Worm (Caenorhabditis elegans) whole organism, midembryonic: Measurements from ENCODE around the gene srz-16.

Experiments used
- T22C8.4 ChIP-seq: fragments of 200-800 bp; sonication (Bioruptor generic); IDR thresholded peaks from 2 replicates; pipeline ENCODE4 v1.3.6; 2022; ENCODE audit warnings: missing genetic modification characterization, missing compliant biosample characterization
- cog-1 ChIP-seq: sonication (generic microtip); optimal IDR thresholded peaks from 2 replicates; lab custom pipeline; 2016; ENCODE audit warnings: missing genetic modification characterization, missing compliant biosample characterization
- flt-1 ChIP-seq: fragments of 200-800 bp; sonication (Bioruptor generic); IDR thresholded peaks from 2 replicates; pipeline ENCODE4 v1.3.6; 2022; ENCODE audit warnings: missing genetic modification characterization, missing compliant biosample characterization
- klf-2 ChIP-seq: fragments of 200-800 bp; sonication (Bioruptor generic); conservative IDR thresholded peaks from 2 replicates; pipeline ENCODE4 v1.3.6; 2022; ENCODE audit warnings: missing genetic modification reagents, missing genetic modification characterization, missing compliant biosample characterization
- med-1 ChIP-seq: sonication (generic microtip); optimal IDR thresholded peaks from 2 replicates; lab custom pipeline; 2017; ENCODE audit warnings: missing genetic modification characterization, mild to moderate bottlenecking, missing compliant biosample characterization, antibody characterized with exemption, missing genetic modification reagents; ENCODE audit not compliant: insufficient read depth
- ref-1 ChIP-seq: fragments of 200-800 bp; sonication (Bioruptor generic); conservative IDR thresholded peaks from 2 replicates; pipeline ENCODE4 v1.3.6; 2022; ENCODE audit warnings: missing genetic modification reagents, missing genetic modification characterization, missing compliant biosample characterization
- tab-1 ChIP-seq: fragments of 200-800 bp; sonication (Bioruptor generic); IDR thresholded peaks from 2 replicates; pipeline ENCODE4 v1.3.6; 2022; ENCODE audit warnings: missing genetic modification characterization, missing compliant biosample characterization
- ztf-23 ChIP-seq: fragments of 200-800 bp; sonication (Bioruptor generic); IDR thresholded peaks from 2 replicates; pipeline ENCODE4 v1.3.6; 2022; ENCODE audit warnings: missing genetic modification reagents, missing genetic modification characterization, missing compliant biosample characterization
- ztf-29 ChIP-seq: fragments of 200-800 bp; sonication (Bioruptor generic); IDR thresholded peaks from 2 replicates; pipeline ENCODE4 v1.3.6; 2022; ENCODE audit warnings: missing genetic modification reagents, missing genetic modification characterization, missing compliant biosample characterization

Gene srz-16

DNA sequence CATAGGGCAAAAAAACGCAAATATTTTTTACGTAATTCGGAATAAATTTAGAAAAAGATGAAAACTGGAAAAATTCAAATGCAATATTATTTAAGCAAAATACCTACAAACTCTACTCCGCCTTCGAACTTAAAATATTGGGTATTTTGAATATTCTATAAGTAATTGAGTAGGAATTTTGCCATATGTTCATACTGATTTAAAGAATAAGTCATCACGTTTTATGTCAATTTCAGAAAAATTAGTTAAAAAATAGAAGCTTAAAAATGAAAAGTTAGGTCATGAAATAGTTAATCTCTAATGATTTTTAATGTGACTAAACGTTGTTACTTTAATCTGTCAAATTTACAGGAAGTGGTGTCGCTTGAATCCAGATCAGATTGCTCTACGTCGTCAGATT is 35.0 kb downstream of the srz-16 start, which contains the start of gene F19B2.7:
Gene F19B2.7 (plus strand): TSS at position 301 of the 400 bp plus-strand sequence.
- no peak for TF ChIP-seq tab-1 (GFP tag; lab: Robert Waterston, UW)
- no peak for TF ChIP-seq ztf-23
- no peak for TF ChIP-seq flt-1 (GFP tag; lab: Robert Waterston, UW)
- TF ChIP-seq klf-2 (GFP tag; lab: Robert Waterston, UW) = no peak
- TF ChIP-seq ztf-29 (GFP tag; lab: Robert Waterston, UW) = no peak
- no peak for TF ChIP-seq T22C8.4 (GFP tag; lab: Robert Waterston, UW)
- TF ChIP-seq ref-1 (GFP tag; lab: Robert Waterston, UW) = no peak
- TF ChIP-seq cog-1 (tag; lab: Kevin White, UChicago) = no peak

DNA sequence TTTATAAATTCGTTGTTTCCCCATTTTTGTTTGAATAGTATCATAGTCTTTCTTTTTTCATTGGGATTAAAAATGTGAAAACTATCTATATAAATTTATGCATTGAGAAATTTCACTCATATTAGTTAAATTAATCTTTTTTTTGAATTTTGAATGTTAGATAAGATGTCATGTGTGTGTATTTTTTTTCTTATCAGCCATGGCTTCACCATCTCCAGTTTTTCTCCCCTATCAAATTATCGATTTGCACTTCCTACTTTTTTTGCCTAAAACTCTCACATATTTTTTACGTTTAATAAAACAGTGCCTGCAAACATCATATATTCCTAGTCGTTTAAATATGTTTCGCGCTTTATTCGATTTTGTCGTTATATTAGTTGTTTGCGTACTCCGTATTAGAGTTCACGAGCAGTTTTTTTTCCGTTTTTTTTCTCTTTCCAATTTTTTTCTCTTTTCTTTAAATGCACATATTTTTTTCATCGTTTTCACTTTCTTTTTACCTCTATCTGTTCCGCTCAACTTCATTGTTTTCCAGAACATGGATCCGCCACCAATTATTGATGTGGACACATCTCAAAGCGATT is 38.7 kb downstream of the srz-16 start, which contains the start of gene Y113G7A.13:
Gene Y113G7A.13 (plus strand): TSS at position 534 of the 584 bp plus-strand sequence.
- TF ChIP-seq ztf-23 (no peak), ztf-29 (GFP tag; lab: Robert Waterston, UW) (no peak), med-1 (GFP tag; lab: Kevin White, UChicago) (no peak), cog-1 (tag; lab: Kevin White, UChicago) (no peak), ref-1 (GFP tag; lab: Robert Waterston, UW) (no peak), T22C8.4 (GFP tag; lab: Robert Waterston, UW) (no peak), tab-1 (GFP tag; lab: Robert Waterston, UW) (no peak), flt-1 (GFP tag; lab: Robert Waterston, UW) (no peak), klf-2 (GFP tag; lab: Robert Waterston, UW) (no peak)

DNA sequence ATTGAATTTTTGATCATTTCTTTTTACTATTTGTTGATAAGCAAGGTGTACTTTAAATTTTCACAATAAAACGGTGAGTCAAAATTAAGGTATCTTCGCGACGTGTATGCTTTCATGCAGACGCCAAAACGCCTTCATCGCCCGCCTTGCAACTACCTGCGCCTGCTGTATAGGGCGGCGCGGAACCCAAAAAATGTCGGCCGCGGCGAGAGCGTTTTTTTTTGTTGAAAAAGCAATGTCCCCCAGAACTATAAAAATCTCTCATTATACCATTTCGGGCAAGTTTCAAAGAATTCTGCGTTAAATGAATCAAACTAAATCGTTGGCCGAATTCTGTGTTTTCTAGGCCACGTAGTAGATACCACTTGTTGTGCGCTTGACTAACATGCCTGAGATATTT is 42.8 kb downstream of the srz-16 start:
- TF ChIP-seq ref-1 (GFP tag; lab: Robert Waterston, UW) = no peak
- no peak for TF ChIP-seq klf-2 (GFP tag; lab: Robert Waterston, UW)
- no peak for TF ChIP-seq ztf-23
- TF ChIP-seq T22C8.4 (GFP tag; lab: Robert Waterston, UW) = no peak
- TF ChIP-seq flt-1 (GFP tag; lab: Robert Waterston, UW) = no peak
- no peak for TF ChIP-seq med-1 (GFP tag; lab: Kevin White, UChicago)
- no peak for TF ChIP-seq cog-1 (tag; lab: Kevin White, UChicago)
- TF ChIP-seq ztf-29 (GFP tag; lab: Robert Waterston, UW) = no peak
- TF ChIP-seq tab-1 (GFP tag; lab: Robert Waterston, UW) = no peak

DNA sequence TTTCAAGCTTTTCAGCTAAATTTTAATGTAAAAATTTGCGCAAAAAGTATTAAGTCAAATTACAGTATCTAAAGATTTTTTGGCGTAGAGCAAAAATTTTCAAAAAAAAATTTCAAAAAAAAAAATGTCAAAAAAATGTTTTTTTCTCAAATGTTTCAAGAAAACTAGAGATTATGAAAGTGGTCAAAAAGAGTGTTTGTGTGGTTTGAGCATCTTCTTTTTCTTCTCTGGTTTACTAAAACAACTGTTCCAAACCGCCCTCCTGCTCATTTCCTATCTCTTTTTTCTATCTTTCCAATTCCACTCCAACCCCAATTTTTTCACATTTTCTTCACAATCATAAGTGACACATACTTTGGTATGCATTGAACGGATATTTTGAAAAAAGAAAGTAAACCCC is 44.2 kb downstream of the srz-16 start, which contains the start of gene Y113G7A.12:
Gene Y113G7A.12 (plus strand): TSS at position 301 of the 400 bp plus-strand sequence.
- no peak for TF ChIP-seq klf-2 (GFP tag; lab: Robert Waterston, UW)

DNA sequence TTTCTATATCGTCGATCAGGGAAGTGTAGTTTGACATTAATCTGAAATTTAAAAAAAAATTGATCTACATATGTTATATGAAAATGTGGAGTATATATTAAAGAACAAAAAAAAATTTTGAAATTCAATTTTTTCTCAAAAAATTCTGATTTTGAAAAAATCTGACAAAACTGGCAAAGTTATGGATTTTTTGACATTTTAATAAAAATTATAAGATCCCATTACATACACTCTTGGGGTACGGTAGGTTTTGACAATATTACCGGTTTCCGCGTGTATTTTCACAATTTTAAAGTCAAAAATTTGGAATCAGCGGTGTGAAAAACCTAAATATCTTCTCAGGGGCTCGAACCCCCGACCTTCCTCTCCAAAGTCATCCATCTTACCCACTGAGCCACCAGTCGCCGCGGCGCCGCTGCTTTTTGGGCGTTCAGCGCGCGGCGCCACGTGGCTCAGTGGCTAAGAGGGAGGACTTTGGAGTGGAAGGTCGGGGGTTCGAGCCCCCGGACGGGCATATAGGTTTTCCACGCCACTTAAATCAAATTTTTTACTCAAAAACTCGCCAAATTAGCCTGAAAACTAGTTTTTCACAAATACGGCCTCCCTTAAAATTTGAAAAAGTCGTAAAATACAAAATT is 48.0 kb downstream of the srz-16 start, which contains the start of gene Y113G7A.14:
Gene Y113G7A.14 (minus strand): TSS at position 51 of the 638 bp plus-strand sequence.
- TF ChIP-seq cog-1 (tag; lab: Kevin White, UChicago) (no peak), flt-1 (GFP tag; lab: Robert Waterston, UW) (no peak)

DNA sequence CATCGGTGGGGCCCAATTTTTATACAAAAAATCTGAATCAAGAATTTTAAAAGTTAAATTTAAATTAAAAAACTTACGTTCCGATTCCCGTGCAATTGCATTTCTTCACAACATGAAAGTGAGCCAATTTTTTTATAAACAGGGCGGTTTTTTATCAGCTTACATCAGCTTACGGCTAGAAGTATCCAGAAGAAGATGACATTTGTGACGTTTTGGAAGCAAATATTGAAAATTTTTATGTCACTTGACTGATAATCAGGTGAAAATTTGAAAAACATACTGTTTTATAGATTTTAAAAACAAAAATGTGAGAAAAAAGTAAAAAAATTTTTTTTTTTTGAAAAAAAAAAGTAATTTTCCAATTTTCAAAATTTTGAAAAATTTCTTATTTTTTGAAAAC is 51.2 kb downstream of the srz-16 start, which contains the start of gene Y113G7A.22:
Gene Y113G7A.22 (minus strand): TSS at position 101 of the 400 bp plus-strand sequence.
- no peak for TF ChIP-seq tab-1 (GFP tag; lab: Robert Waterston, UW)
- no peak for TF ChIP-seq med-1 (GFP tag; lab: Kevin White, UChicago)
- no peak for TF ChIP-seq cog-1 (tag; lab: Kevin White, UChicago)
- TF ChIP-seq T22C8.4 (GFP tag; lab: Robert Waterston, UW) = no peak
- no peak for TF ChIP-seq ref-1 (GFP tag; lab: Robert Waterston, UW)
- no peak for TF ChIP-seq ztf-29 (GFP tag; lab: Robert Waterston, UW)
- no peak for TF ChIP-seq flt-1 (GFP tag; lab: Robert Waterston, UW)
- no peak for TF ChIP-seq ztf-23
- TF ChIP-seq klf-2 (GFP tag; lab: Robert Waterston, UW) = no peak

DNA sequence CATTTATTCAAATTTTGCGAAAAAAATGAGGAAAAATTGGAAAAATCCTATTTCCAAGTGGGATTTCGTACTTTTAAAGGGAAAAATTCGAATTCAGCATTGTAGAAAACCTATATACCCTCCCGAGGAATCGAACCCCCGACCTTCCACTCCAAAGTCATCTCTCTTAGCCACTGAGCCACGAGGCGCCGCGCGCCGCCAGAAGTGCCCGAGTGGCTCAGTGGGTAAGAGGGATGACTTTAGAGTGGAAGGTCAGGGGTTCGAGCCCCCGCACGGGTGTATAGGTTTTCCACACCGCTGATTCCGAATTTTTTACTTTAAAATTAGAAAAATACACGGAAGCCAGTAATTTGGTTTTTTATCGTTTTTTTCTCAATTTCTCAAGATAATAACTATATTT is 51.7 kb downstream of the srz-16 start:
- TF ChIP-seq ztf-29 (GFP tag; lab: Robert Waterston, UW) (no peak), cog-1 (tag; lab: Kevin White, UChicago) (no peak), tab-1 (GFP tag; lab: Robert Waterston, UW) (no peak), klf-2 (GFP tag; lab: Robert Waterston, UW) (no peak), ref-1 (GFP tag; lab: Robert Waterston, UW) (no peak), med-1 (GFP tag; lab: Kevin White, UChicago) (no peak), T22C8.4 (GFP tag; lab: Robert Waterston, UW) (no peak), ztf-23 (no peak), flt-1 (GFP tag; lab: Robert Waterston, UW) (no peak)
